Worm (Caenorhabditis elegans) whole organism, L1 larva: Measurements from ENCODE around the gene Y75B8A.34.

Source experiments
- C04F5.9 ChIP-seq: sonication (generic microtip); optimal IDR thresholded peaks from 2 replicates; lab custom pipeline; 2016; ENCODE audit warnings: missing genetic modification characterization, missing compliant biosample characterization
- C16A3.4 ChIP-seq: fragments of 150-350 bp; optimal IDR thresholded peaks from 2 replicates; lab custom pipeline; 2014; ENCODE audit warnings: missing biosample characterization, missing genetic modification characterization
- C34B4.2 ChIP-seq: sonication (generic microtip); optimal IDR thresholded peaks from 2 replicates; lab custom pipeline; 2017; ENCODE audit warnings: mild to moderate bottlenecking, missing genetic modification characterization, missing compliant biosample characterization
- aha-1 ChIP-seq: fragments of 150-350 bp; optimal IDR thresholded peaks from 2 replicates; lab custom pipeline; 2014; ENCODE audit warnings: missing biosample characterization, missing genetic modification characterization
- aly-2 ChIP-seq: fragments of 150-350 bp; optimal IDR thresholded peaks from 2 replicates; lab custom pipeline; 2014; ENCODE audit warnings: missing biosample characterization, missing genetic modification characterization
- ama-1 ChIP-seq: fragments of 150-350 bp; optimal IDR thresholded peaks from 2 replicates; lab custom pipeline; 2014
- blmp-1 ChIP-seq: fragments of 150-350 bp; optimal IDR thresholded peaks from 2 replicates; lab custom pipeline; 2014; ENCODE audit warnings: missing biosample characterization, missing genetic modification characterization
- ceh-63 ChIP-seq: fragments of 200-800 bp; sonication (Bioruptor generic); optimal IDR thresholded peaks from 2 replicates; lab custom pipeline; 2018; ENCODE audit warnings: mild to moderate bottlenecking, missing genetic modification characterization, missing compliant biosample characterization
- ceh-8 ChIP-seq: fragments of 200-800 bp; sonication (Bioruptor generic); optimal IDR thresholded peaks from 2 replicates; lab custom pipeline; 2018; ENCODE audit warnings: mild to moderate bottlenecking, missing genetic modification characterization, moderate library complexity, missing compliant biosample characterization
- ceh-88 ChIP-seq: fragments of 200-800 bp; sonication (Bioruptor generic); IDR thresholded peaks from 2 replicates; pipeline ENCODE4 v1.3.6; 2022; ENCODE audit warnings: missing genetic modification characterization, missing compliant biosample characterization
- ceh-90 ChIP-seq: sonication (generic microtip); optimal IDR thresholded peaks from 2 replicates; lab custom pipeline; 2016; ENCODE audit warnings: missing genetic modification characterization, missing compliant biosample characterization
- ces-1 ChIP-seq: fragments of 150-350 bp; optimal IDR thresholded peaks from 2 replicates; lab custom pipeline; 2014; ENCODE audit warnings: missing biosample characterization, missing genetic modification reagents, missing genetic modification characterization
- dpl-1 ChIP-seq, 3 experiments: fragments of 150-350 bp in 2 of 3; sonication (generic microtip) in 1 of 3; optimal IDR thresholded peaks; 2 replicates each; lab custom pipeline; 2014 to 2017; ENCODE audit warnings: missing biosample characterization in 3 of 3, missing genetic modification characterization in 3 of 3, missing genetic modification reagents in 3 of 3
- efl-1 ChIP-seq, 4 experiments: fragments of 150-350 bp; optimal IDR thresholded peaks in 3 of 4; peaks in 1 of 4; 1 replicate in 1 of 4; 2 replicates in 3 of 4; lab custom pipeline; 2014; ENCODE audit warnings: missing biosample characterization in 2 of 4, missing genetic modification characterization in 2 of 4, missing genetic modification reagents in 2 of 4
- efl-3 ChIP-seq: fragments of 200-800 bp; sonication (Bioruptor generic); optimal IDR thresholded peaks from 2 replicates; lab custom pipeline; 2018; ENCODE audit warnings: mild to moderate bottlenecking, missing genetic modification characterization, missing compliant biosample characterization
- egl-13 ChIP-seq: sonication (generic microtip); optimal IDR thresholded peaks from 2 replicates; lab custom pipeline; 2016; ENCODE audit warnings: missing genotype, missing genetic modification reagents, missing genetic modification characterization, missing compliant biosample characterization
- elt-2 ChIP-seq: sonication (generic microtip); optimal IDR thresholded peaks from 2 replicates; lab custom pipeline; 2016; ENCODE audit warnings: missing genetic modification characterization, mild to moderate bottlenecking, inconsistent platforms, missing compliant biosample characterization, missing genetic modification reagents
- elt-3 ChIP-seq, 6 experiments: fragments of 150-350 bp in 1 of 6; sonication (generic microtip); optimal IDR thresholded peaks; 2 replicates each; lab custom pipeline; 2017 to 2018; ENCODE audit warnings: missing biosample characterization in 6 of 6, missing genetic modification characterization in 6 of 6, inconsistent platforms in 1 of 6
- fkh-10 ChIP-seq: sonication (generic microtip); optimal IDR thresholded peaks from 2 replicates; lab custom pipeline; 2017; ENCODE audit warnings: missing biosample characterization, missing genetic modification reagents, missing genetic modification characterization
- fkh-4 ChIP-seq: sonication (generic microtip); optimal IDR thresholded peaks from 2 replicates; lab custom pipeline; 2016; ENCODE audit warnings: missing compliant biosample characterization, missing genetic modification characterization, borderline replicate concordance
- fkh-8 ChIP-seq: sonication (generic microtip); optimal IDR thresholded peaks from 2 replicates; lab custom pipeline; 2016; ENCODE audit warnings: mild to moderate bottlenecking, missing genetic modification characterization, missing compliant biosample characterization
- hlh-4 ChIP-seq: sonication (generic microtip); optimal IDR thresholded peaks from 2 replicates; lab custom pipeline; 2016; ENCODE audit warnings: mild to moderate bottlenecking, missing genetic modification characterization, missing compliant biosample characterization
- isw-1 ChIP-seq: fragments of 200-800 bp; sonication (Bioruptor generic); IDR thresholded peaks from 2 replicates; pipeline ENCODE4 v1.3.6; 2022; ENCODE audit warnings: missing genetic modification characterization, missing compliant biosample characterization
- jun-1 ChIP-seq: fragments of 150-350 bp; optimal IDR thresholded peaks from 2 replicates; lab custom pipeline; 2014; ENCODE audit warnings: missing biosample characterization, missing genetic modification reagents, missing genetic modification characterization
- lin-13 ChIP-seq: fragments of 150-350 bp; optimal IDR thresholded peaks from 2 replicates; lab custom pipeline; 2014; ENCODE audit warnings: missing biosample characterization, missing genetic modification reagents, missing genetic modification characterization
- lin-15B ChIP-seq: fragments of 150-350 bp; sonication (generic microtip); optimal IDR thresholded peaks from 3 replicates; lab custom pipeline; 2014; ENCODE audit warnings: missing biosample characterization, missing genetic modification characterization
- lin-35 ChIP-seq, 2 experiments: fragments of 150-350 bp; optimal IDR thresholded peaks; 2 replicates each; lab custom pipeline; 2014; ENCODE audit warnings: missing biosample characterization in 2 of 2, missing genetic modification characterization in 2 of 2, missing genetic modification reagents in 2 of 2
- lir-3 ChIP-seq: sonication (generic microtip); optimal IDR thresholded peaks from 2 replicates; lab custom pipeline; 2016; ENCODE audit warnings: mild to moderate bottlenecking, missing genetic modification characterization, moderate library complexity, missing compliant biosample characterization; ENCODE audit not compliant: poor library complexity
- lsy-2 ChIP-seq, 2 experiments: fragments of 150-350 bp; optimal IDR thresholded peaks; 2 replicates each; lab custom pipeline; 2014; ENCODE audit warnings: missing biosample characterization in 2 of 2, missing genetic modification characterization in 2 of 2
- mab-9 ChIP-seq: fragments of 200-800 bp; sonication (Bioruptor generic); IDR thresholded peaks from 2 replicates; pipeline ENCODE4 v1.3.6; 2022; ENCODE audit warnings: missing genetic modification reagents, missing genetic modification characterization, missing compliant biosample characterization
- mdl-1 ChIP-seq, 2 experiments: fragments of 150-350 bp; optimal IDR thresholded peaks; 2 replicates each; lab custom pipeline; 2014 to 2017; ENCODE audit warnings: missing biosample characterization in 2 of 2, missing genetic modification characterization in 2 of 2, inconsistent platforms in 1 of 2
- mef-2 ChIP-seq: fragments of 150-350 bp; optimal IDR thresholded peaks from 2 replicates; lab custom pipeline; 2014; ENCODE audit warnings: missing biosample characterization, missing genetic modification characterization
- nhr-11 ChIP-seq: fragments of 150-350 bp; optimal IDR thresholded peaks from 2 replicates; lab custom pipeline; 2014; ENCODE audit warnings: missing biosample characterization, missing genetic modification characterization
- nhr-12 ChIP-seq: sonication (generic microtip); optimal IDR thresholded peaks from 2 replicates; lab custom pipeline; 2017; ENCODE audit warnings: missing biosample characterization, missing genetic modification characterization
- nhr-19 ChIP-seq: fragments of 200-800 bp; sonication (Bioruptor generic); conservative IDR thresholded peaks from 2 replicates; pipeline ENCODE4 v1.3.6; 2022; ENCODE audit warnings: missing genetic modification characterization, missing compliant biosample characterization
- nhr-237 ChIP-seq: fragments of 150-350 bp; optimal IDR thresholded peaks from 2 replicates; lab custom pipeline; 2014; ENCODE audit warnings: missing biosample characterization, missing genetic modification characterization
- nhr-28 ChIP-seq: fragments of 150-350 bp; optimal IDR thresholded peaks from 2 replicates; lab custom pipeline; 2014; ENCODE audit warnings: missing biosample characterization, missing genetic modification characterization
- nhr-47 ChIP-seq: sonication (generic microtip); optimal IDR thresholded peaks from 2 replicates; lab custom pipeline; 2016; ENCODE audit warnings: mild to moderate bottlenecking, missing genetic modification characterization, moderate library complexity, missing compliant biosample characterization
- nhr-71 ChIP-seq: sonication (generic microtip); optimal IDR thresholded peaks from 2 replicates; lab custom pipeline; 2016; ENCODE audit warnings: mild to moderate bottlenecking, missing genetic modification characterization, moderate library complexity, missing compliant biosample characterization
- nhr-77 ChIP-seq: fragments of 150-350 bp; optimal IDR thresholded peaks from 2 replicates; lab custom pipeline; 2014; ENCODE audit warnings: missing biosample characterization, missing genetic modification characterization
- nhr-90 ChIP-seq: sonication (generic microtip); optimal IDR thresholded peaks from 2 replicates; lab custom pipeline; 2016; ENCODE audit warnings: mild to moderate bottlenecking, missing genetic modification characterization, missing compliant biosample characterization; ENCODE audit not compliant: poor library complexity
- pqm-1 ChIP-seq: sonication (generic microtip); optimal IDR thresholded peaks from 3 replicates; lab custom pipeline; 2017; ENCODE audit warnings: missing biosample characterization, missing genetic modification characterization
- rnt-1 ChIP-seq: sonication (generic microtip); optimal IDR thresholded peaks from 2 replicates; lab custom pipeline; 2016; ENCODE audit warnings: mild to moderate bottlenecking, missing genetic modification characterization, moderate library complexity, missing compliant biosample characterization
- snpc-4 ChIP-seq: fragments of 150-350 bp; optimal IDR thresholded peaks from 2 replicates; lab custom pipeline; 2014; ENCODE audit warnings: missing biosample characterization, missing genetic modification characterization
- snu-23 ChIP-seq: sonication (generic microtip); optimal IDR thresholded peaks from 2 replicates; lab custom pipeline; 2016; ENCODE audit warnings: missing genetic modification characterization, missing compliant biosample characterization
- sptf-1 ChIP-seq: fragments of 150-350 bp; optimal IDR thresholded peaks from 2 replicates; lab custom pipeline; 2014; ENCODE audit warnings: missing biosample characterization, missing genetic modification characterization
- swsn-7 ChIP-seq: sonication (generic microtip); optimal IDR thresholded peaks from 2 replicates; lab custom pipeline; 2016; ENCODE audit warnings: missing genetic modification characterization, missing compliant biosample characterization
- tlp-1 ChIP-seq: fragments of 150-350 bp; optimal IDR thresholded peaks from 2 replicates; lab custom pipeline; 2014; ENCODE audit warnings: missing biosample characterization, missing genetic modification characterization
- unc-130 ChIP-seq: fragments of 150-350 bp; optimal IDR thresholded peaks from 2 replicates; lab custom pipeline; 2017; ENCODE audit warnings: missing biosample characterization, missing genetic modification characterization, inconsistent platforms
- unc-30 ChIP-seq: sonication (generic microtip); optimal IDR thresholded peaks from 2 replicates; lab custom pipeline; 2017; ENCODE audit warnings: missing biosample characterization, missing genetic modification characterization
- unc-86 ChIP-seq: sonication (generic microtip); optimal IDR thresholded peaks from 2 replicates; lab custom pipeline; 2016; ENCODE audit warnings: missing genetic modification characterization, missing compliant biosample characterization
- zip-4 ChIP-seq: fragments of 200-800 bp; sonication (Bioruptor generic); optimal IDR thresholded peaks from 2 replicates; lab custom pipeline; 2018; ENCODE audit warnings: mild to moderate bottlenecking, missing genetic modification characterization, moderate library complexity, missing compliant biosample characterization
- ztf-11 ChIP-seq, 2 experiments: sonication (generic microtip); optimal IDR thresholded peaks; 2 replicates each; lab custom pipeline; 2016 to 2017; ENCODE audit warnings: missing genetic modification characterization in 2 of 2, missing biosample characterization in 1 of 2, missing compliant biosample characterization in 1 of 2
- ztf-4 ChIP-seq: fragments of 150-350 bp; optimal IDR thresholded peaks from 2 replicates; lab custom pipeline; 2014; ENCODE audit warnings: missing biosample characterization, missing genetic modification characterization

Y75B8A.34 gene

DNA sequence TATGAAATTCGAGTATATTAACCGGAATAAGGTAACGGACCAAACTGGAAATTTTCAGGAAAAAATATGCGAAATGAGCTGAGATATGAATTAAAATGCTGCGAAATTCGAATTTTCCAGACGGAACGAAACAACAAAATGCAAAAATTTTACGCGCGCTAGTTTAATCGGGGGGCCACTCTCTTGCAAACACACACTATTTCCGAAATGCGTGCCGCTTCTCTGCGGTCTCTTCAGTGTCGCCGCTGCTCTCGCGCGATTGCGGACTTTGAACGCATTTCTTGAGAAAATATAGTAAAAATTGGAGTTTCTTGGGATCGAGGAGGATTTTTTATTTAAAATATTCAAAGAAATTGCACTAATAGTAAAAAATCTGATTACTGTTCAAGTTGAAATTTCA lies 10.1 kb downstream of the Y75B8A.34 start (continued):
- peak; percentile 28 for TF ChIP-seq lin-13
- no peak for TF ChIP-seq pqm-1 (tag; lab: Kevin White, UChicago)
- TF ChIP-seq nhr-90 (tag; lab: Kevin White, UChicago), result no peak
- no peak for TF ChIP-seq lir-3 (tag; lab: Kevin White, UChicago)
- no peak for TF ChIP-seq C04F5.9 (tag; lab: Kevin White, UChicago)
- peak; percentile 43 to 49 for TF ChIP-seq lsy-2 (tag; optimal IDR thresholded peaks at IDR 0.05; lab: Kevin White, UChicago)
- no peak for TF ChIP-seq C34B4.2 (tag; lab: Kevin White, UChicago)
- TF ChIP-seq sptf-1, result no peak
- TF ChIP-seq aha-1, result no peak
- peak; percentile 69 to 72 for TF ChIP-seq efl-1 (optimal IDR thresholded peaks at IDR 0.05; lab: Kevin White, UChicago)
- peak; percentile 48 to 96 for TF ChIP-seq efl-1 (GFP tag; optimal IDR thresholded peaks at IDR 0.05 in 1 of 2; lab: Kevin White, UChicago)
- TF ChIP-seq elt-3 (tag; optimal IDR thresholded peaks at IDR 0.05; lab: Kevin White, UChicago), result no peak
- TF ChIP-seq zip-4 (GFP tag; lab: Kevin White, UChicago), result no peak
- TF ChIP-seq ceh-90, result no peak
- no peak for TF ChIP-seq fkh-4 (tag; lab: Kevin White, UChicago)
- peak; percentile 23 for TF ChIP-seq ztf-4 (tag; lab: Kevin White, UChicago)
- peak; percentile 50 for TF ChIP-seq snu-23 (GFP tag; lab: Kevin White, UChicago)
- TF ChIP-seq nhr-12, result no peak
- TF ChIP-seq ceh-63 (GFP tag; lab: Kevin White, UChicago), result no peak
- TF ChIP-seq ceh-88 (GFP tag; lab: Robert Waterston, UW), result no peak; the same call in 1 of the 2 replicates
- no peak for TF ChIP-seq efl-3 (GFP tag; lab: Kevin White, UChicago)
- peak; percentile 92 for TF ChIP-seq fkh-8 (tag; lab: Kevin White, UChicago)
- peak; percentile 29 for TF ChIP-seq isw-1 (GFP tag; lab: Robert Waterston, UW)
- TF ChIP-seq tlp-1, result no peak
- TF ChIP-seq nhr-237 (tag; lab: Kevin White, UChicago), result no peak
- no peak for TF ChIP-seq mdl-1 (tag; optimal IDR thresholded peaks at IDR 0.05; lab: Kevin White, UChicago)
- no peak for TF ChIP-seq mef-2 (tag; lab: Kevin White, UChicago)
- TF ChIP-seq unc-30 (tag; lab: Kevin White, UChicago), result no peak
- TF ChIP-seq lin-35 (GFP tag; optimal IDR thresholded peaks at IDR 0.05; lab: Kevin White, UChicago), result peak; percentile 60 to 65
- TF ChIP-seq ceh-8 (GFP tag; lab: Kevin White, UChicago), result no peak
- peak in 2 of 3 experiments; percentile 49 to 52 for TF ChIP-seq dpl-1 (GFP tag; optimal IDR thresholded peaks at IDR 0.05; lab: Kevin White, UChicago)
- no peak for TF ChIP-seq elt-2 (tag; lab: Kevin White, UChicago)
- TF ChIP-seq fkh-10 (GFP tag; lab: Kevin White, UChicago), result no peak
- TF ChIP-seq hlh-4, result no peak
- no peak for TF ChIP-seq mab-9 (GFP tag; lab: Robert Waterston, UW)
- TF ChIP-seq blmp-1 (tag; lab: Kevin White, UChicago), result peak; percentile 20
- TF ChIP-seq ces-1 (GFP tag; lab: Kevin White, UChicago), result no peak
- TF ChIP-seq lin-15B, result no peak
- TF ChIP-seq unc-86 (tag; lab: Kevin White, UChicago), result peak; percentile 51
- no peak for TF ChIP-seq ama-1 (lab: Kevin White, UChicago)
- TF ChIP-seq snpc-4 (tag; lab: Kevin White, UChicago), result no peak
- no peak for TF ChIP-seq egl-13 (tag; lab: Kevin White, UChicago)
- TF ChIP-seq jun-1, result no peak
- no peak for TF ChIP-seq ztf-11 (tag; optimal IDR thresholded peaks at IDR 0.05; lab: Kevin White, UChicago)
- TF ChIP-seq swsn-7 (tag; lab: Kevin White, UChicago), result peak; percentile 83
- TF ChIP-seq unc-130 (tag; lab: Kevin White, UChicago), result no peak
- no peak for TF ChIP-seq aly-2 (tag; lab: Kevin White, UChicago)
- no peak for TF ChIP-seq nhr-28 (tag; lab: Kevin White, UChicago)
- TF ChIP-seq rnt-1 (tag; lab: Kevin White, UChicago), result peak; percentile 68
- no peak for TF ChIP-seq nhr-77 (tag; lab: Kevin White, UChicago)
- peak; percentile 17; the same call in 1 of the 2 replicates for TF ChIP-seq nhr-19 (GFP tag; lab: Robert Waterston, UW)
- peak; percentile 56 for TF ChIP-seq nhr-71 (tag; lab: Kevin White, UChicago)
- no peak for TF ChIP-seq nhr-11 (tag; lab: Kevin White, UChicago)
- no peak for TF ChIP-seq nhr-47
- no peak for TF ChIP-seq C16A3.4 (tag; lab: Kevin White, UChicago)
